Worm (Caenorhabditis elegans) whole organism, early embryonic: Measurements from ENCODE around the gene M05D6.1.

Source experiments
- B0310.2 ChIP-seq: sonication (generic microtip); optimal IDR thresholded peaks from 2 replicates; lab custom pipeline; 2016; ENCODE audit warnings: mild to moderate bottlenecking, missing genetic modification characterization, missing compliant biosample characterization
- F13C5.2 ChIP-seq: sonication (generic microtip); optimal IDR thresholded peaks from 2 replicates; lab custom pipeline; 2017; ENCODE audit warnings: mild to moderate bottlenecking, missing genetic modification characterization, inconsistent platforms, missing compliant biosample characterization
- ama-1 ChIP-seq: fragments of 150-350 bp; optimal IDR thresholded peaks from 2 replicates; lab custom pipeline; 2014
- flt-1 ChIP-seq: fragments of 200-800 bp; sonication (Bioruptor generic); IDR thresholded peaks from 2 replicates; pipeline ENCODE4 v1.3.6; 2022; ENCODE audit warnings: missing genetic modification characterization, missing compliant biosample characterization
- hmg-4 ChIP-seq: fragments of 200-800 bp; sonication (Bioruptor generic); optimal IDR thresholded peaks from 2 replicates; lab custom pipeline; 2018; ENCODE audit warnings: mild to moderate bottlenecking, missing genetic modification characterization, missing compliant biosample characterization
- hnd-1 ChIP-seq: sonication (generic microtip); optimal IDR thresholded peaks from 2 replicates; lab custom pipeline; 2016; ENCODE audit warnings: missing genetic modification characterization, missing compliant biosample characterization
- pes-1 ChIP-seq: fragments of 200-800 bp; sonication (Bioruptor generic); IDR thresholded peaks from 2 replicates; pipeline ENCODE4 v1.3.6; 2022; ENCODE audit warnings: missing genetic modification reagents, missing genetic modification characterization, missing compliant biosample characterization
- scrt-1 ChIP-seq: fragments of 200-800 bp; sonication (Bioruptor generic); IDR thresholded peaks from 2 replicates; pipeline ENCODE4 v1.3.6; 2022; ENCODE audit warnings: missing genetic modification characterization, missing compliant biosample characterization
- sea-1 ChIP-seq: fragments of 200-800 bp; sonication (Bioruptor generic); conservative IDR thresholded peaks from 2 replicates; pipeline ENCODE4 v1.3.6; 2022; ENCODE audit warnings: missing genetic modification characterization, missing compliant biosample characterization
- tbx-11 ChIP-seq: fragments of 200-800 bp; sonication (Bioruptor generic); IDR thresholded peaks from 2 replicates; pipeline ENCODE4 v1.3.6; 2022; ENCODE audit warnings: missing genetic modification characterization, missing compliant biosample characterization
- tbx-37 ChIP-seq: fragments of 200-800 bp; sonication (Bioruptor generic); conservative IDR thresholded peaks from 2 replicates; pipeline ENCODE4 v1.3.6; 2022; ENCODE audit warnings: missing genetic modification reagents, missing genetic modification characterization, missing compliant biosample characterization
- tra-4 ChIP-seq: sonication (generic microtip); optimal IDR thresholded peaks from 2 replicates; lab custom pipeline; 2017; ENCODE audit warnings: missing genetic modification characterization, missing compliant biosample characterization

DNA sequence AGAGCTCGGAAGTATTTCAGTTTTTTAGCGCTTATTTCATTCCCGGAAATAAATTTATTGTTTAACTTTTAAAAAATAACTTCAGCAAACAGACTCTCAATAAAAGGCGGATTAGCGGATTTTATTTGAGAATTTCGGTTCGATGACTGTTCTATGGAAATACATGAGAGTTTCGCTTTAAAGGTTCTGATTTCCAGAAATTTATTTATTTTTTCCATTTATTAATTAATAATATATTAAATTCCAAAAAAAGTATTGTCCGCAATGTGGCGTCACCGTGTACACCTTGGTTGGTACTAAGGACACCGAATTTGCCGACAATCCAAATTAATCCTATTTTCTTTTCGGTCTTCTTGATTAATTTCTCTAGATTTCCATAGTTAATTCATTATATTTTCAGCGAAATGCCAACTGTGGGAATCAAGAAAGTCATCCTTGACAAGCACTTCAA lies 10.7 kb downstream of the M05D6.1 start, which contains the start of gene fars-3:
- TF ChIP-seq flt-1 (no peak), hmg-4 (GFP tag; lab: Kevin White, UChicago) (no peak), ama-1 (lab: Kevin White, UChicago) (no peak), sea-1 (GFP tag; lab: Robert Waterston, UW) (no peak), tbx-11 (GFP tag; lab: Robert Waterston, UW) (no peak), tbx-37 (GFP tag; lab: Robert Waterston, UW) (no peak), hnd-1 (no peak), tra-4 (tag; lab: Kevin White, UChicago) (no peak), pes-1 (GFP tag; lab: Robert Waterston, UW) (no peak), scrt-1 (GFP tag; lab: Robert Waterston, UW) (no peak), F13C5.2 (no peak), B0310.2 (tag; lab: Kevin White, UChicago) (no peak)
